Fruit fly (Drosophila melanogaster): Measurements from ENCODE around the gene CG4287.

CG4287 gene

DNA sequence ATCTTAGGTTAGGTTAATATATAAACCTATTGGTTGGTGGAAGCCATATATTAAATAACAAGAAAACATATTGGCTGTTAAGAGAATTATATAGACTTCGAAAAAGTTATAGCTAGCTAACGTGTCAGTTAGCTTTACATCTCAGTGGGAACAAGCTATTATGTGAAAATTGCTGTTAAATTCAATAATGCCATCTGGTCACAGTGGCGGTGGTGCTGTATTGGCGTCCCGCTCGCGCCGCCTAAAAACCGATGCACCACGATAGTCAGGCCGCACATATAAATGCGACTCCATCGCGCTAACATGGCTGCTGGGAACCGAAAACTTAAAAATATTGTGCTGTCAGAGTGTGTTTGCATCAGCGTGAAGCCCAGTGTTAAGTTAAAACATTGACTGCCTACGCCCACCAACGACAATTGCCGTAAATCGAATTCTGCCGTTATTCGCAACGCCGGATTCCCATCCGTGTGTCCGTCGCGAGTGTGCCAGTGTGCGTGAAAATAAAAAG lies 9.4 kb upstream of the CG4287 start, which contains the start of gene Hel89B (continued):
- TF ChIP-seq YL-1 (GFP tag; optimal IDR thresholded peaks at IDR 0.05): peak; percentile 33
- TF ChIP-seq run (tag; optimal IDR thresholded peaks at IDR 0.05): no peak
- no peak for TF ChIP-seq CHES-1-like (GFP tag; optimal IDR thresholded peaks at IDR 0.05)
- peak; percentile 73 for TF ChIP-seq zfh2 (GFP tag; optimal IDR thresholded peaks at IDR 0.05)
- no peak for TF ChIP-seq sd (tag; optimal IDR thresholded peaks at IDR 0.05)
- TF ChIP-seq gcm2 (GFP tag; optimal IDR thresholded peaks at IDR 0.05): no peak
- TF ChIP-seq Aef1 (GFP tag; IDR thresholded peaks at IDR 0.05): no peak
- no peak for TF ChIP-seq pros (GFP tag; optimal IDR thresholded peaks at IDR 0.05)
- TF ChIP-seq ems (GFP tag; optimal IDR thresholded peaks at IDR 0.05): peak; percentile 53
- TF ChIP-seq CG8924 (tag; optimal IDR thresholded peaks at IDR 0.05): peak; percentile 60
- peak; percentile 42 for TF ChIP-seq slou (GFP tag; optimal IDR thresholded peaks at IDR 0.05)
- TF ChIP-seq Dek (tag; optimal IDR thresholded peaks at IDR 0.05): peak; percentile 64
- no peak for TF ChIP-seq wor (GFP tag; IDR thresholded peaks at IDR 0.05)
- TF ChIP-seq Hsf (GFP tag; optimal IDR thresholded peaks at IDR 0.05): peak; percentile 80
- no peak for TF ChIP-seq Atf6 (GFP tag; IDR thresholded peaks at IDR 0.05)
- TF ChIP-seq CG6654 (GFP tag; optimal IDR thresholded peaks at IDR 0.05): no peak
- TF ChIP-seq odd (GFP tag; optimal IDR thresholded peaks at IDR 0.05): no peak
- peak; percentile 87 for TF ChIP-seq Abd-B (GFP tag; optimal IDR thresholded peaks at IDR 0.05)
- TF ChIP-seq zen (tag; optimal IDR thresholded peaks at IDR 0.05): peak; percentile 73
- no peak for TF ChIP-seq CG6689 (GFP tag; IDR thresholded peaks at IDR 0.05)
- peak; percentile 65 for TF ChIP-seq HmgZ (tag; optimal IDR thresholded peaks at IDR 0.05)
- TF ChIP-seq CG6254 (GFP tag; optimal IDR thresholded peaks at IDR 0.05): no peak
- peak; percentile 64 for TF ChIP-seq CG1602 (GFP tag; optimal IDR thresholded peaks at IDR 0.05)
- TF ChIP-seq CG17802 (tag; optimal IDR thresholded peaks at IDR 0.05): peak; percentile 90
- peak in 2 of 3 experiments; percentile 57 to 99 for TF ChIP-seq lola (GFP tag; optimal IDR thresholded peaks at IDR 0.05)
- TF ChIP-seq CG1647 (GFP tag; optimal IDR thresholded peaks at IDR 0.05): peak; percentile 30
- no peak for TF ChIP-seq kni (GFP tag; optimal IDR thresholded peaks at IDR 0.05)
- TF ChIP-seq exex (tag; optimal IDR thresholded peaks at IDR 0.05): no peak
- TF ChIP-seq kay (GFP tag; optimal IDR thresholded peaks at IDR 0.05): peak; percentile 22
- TF ChIP-seq Max (GFP tag; optimal IDR thresholded peaks at IDR 0.05): peak; percentile 53
- no peak for TF ChIP-seq bbx (GFP tag; IDR thresholded peaks at IDR 0.05; ENCODE audit: partially characterized antibody)
- peak; percentile 67 for TF ChIP-seq CG12155 (GFP tag; optimal IDR thresholded peaks at IDR 0.05)
- TF ChIP-seq Bteb2 (GFP tag; optimal IDR thresholded peaks at IDR 0.05): peak; percentile 42
- TF ChIP-seq salm (tag; optimal IDR thresholded peaks at IDR 0.05): no peak
- TF ChIP-seq CG10274 (GFP tag; optimal IDR thresholded peaks at IDR 0.05): no peak
- TF ChIP-seq CG2120 (GFP tag; optimal IDR thresholded peaks at IDR 0.05): peak; percentile 83
- no peak for TF ChIP-seq CG9932 (GFP tag; IDR thresholded peaks at IDR 0.05)
- TF ChIP-seq bcd (GFP tag; optimal IDR thresholded peaks at IDR 0.05): peak; percentile 66
- TF ChIP-seq z (GFP tag; IDR thresholded peaks at IDR 0.05): no peak
- no peak for TF ChIP-seq Hr39 (optimal IDR thresholded peaks at IDR 0.05)
- TF ChIP-seq lmd (GFP tag; IDR thresholded peaks at IDR 0.05): no peak
- TF ChIP-seq pnt (GFP tag; optimal IDR thresholded peaks at IDR 0.05): peak; percentile 57
- no peak for TF ChIP-seq nerfin-2 (GFP tag; IDR thresholded peaks at IDR 0.05; ENCODE audit: partially characterized antibody)
- peak; percentile 68 for TF ChIP-seq tx (GFP tag; optimal IDR thresholded peaks at IDR 0.05)
- no peak for TF ChIP-seq ranshi (GFP tag; IDR thresholded peaks at IDR 0.05)
- TF ChIP-seq h (optimal IDR thresholded peaks at IDR 0.05): no peak
- no peak for TF ChIP-seq cad (GFP tag; optimal IDR thresholded peaks at IDR 0.05)
- TF ChIP-seq sim (GFP tag; IDR thresholded peaks at IDR 0.05): no peak
- TF ChIP-seq ttk (GFP tag; IDR thresholded peaks at IDR 0.05): no peak
- TF ChIP-seq CG3726 (GFP tag; IDR thresholded peaks at IDR 0.05): no peak
- peak; percentile 6 for TF ChIP-seq lab (GFP tag; optimal IDR thresholded peaks at IDR 0.05)
- no peak for TF ChIP-seq CG16813 (GFP tag; IDR thresholded peaks at IDR 0.05; ENCODE audit: partially characterized antibody)
